Fruit fly (Drosophila melanogaster): Measurements from ENCODE around the gene CG15599.

- TF ChIP-seq CG8478 (optimal IDR thresholded peaks at IDR 0.05) (no peak), CTCF (optimal IDR thresholded peaks at IDR 0.05) (no peak)
Measured at dm6 chrX:15646792-15647191, 41.9 kb downstream of the CG15599 start.

Data from S2 (cell line).